Fruit fly (Drosophila melanogaster): ENCODE results near the gene Hmgcl.
A peak's percentile ranks its signal among the peaks of the same experiment; 100 is the strongest.

Hmgcl gene

dm6 chr2L:6967422-6968012 is 7.3 kb downstream of the Hmgcl start, which contains the start of gene Sumo (continued):
- TF ChIP-seq Lhr (GFP tag; optimal IDR thresholded peaks at IDR 0.05) (peak; percentile 15), dimm (GFP tag; IDR thresholded peaks at IDR 0.05) (no peak), CrebB (tag; optimal IDR thresholded peaks at IDR 0.05) (no peak), z (GFP tag; IDR thresholded peaks at IDR 0.05) (no peak), dysf (GFP tag; IDR thresholded peaks at IDR 0.05) (0 out of 3 replicates have a peak, but pooled peaks have one; percentile 7), Jarid2 (GFP tag; optimal IDR thresholded peaks at IDR 0.05) (peak; percentile 35), tll (GFP tag; optimal IDR thresholded peaks at IDR 0.05) (no peak), Hand (GFP tag; optimal IDR thresholded peaks at IDR 0.05) (no peak), CG17568 (GFP tag; optimal IDR thresholded peaks at IDR 0.05) (no peak), CG1603 (tag; optimal IDR thresholded peaks at IDR 0.05) (peak; percentile 66), gcm (GFP tag; optimal IDR thresholded peaks at IDR 0.05) (no peak), lola (GFP tag; optimal IDR thresholded peaks at IDR 0.05) (no peak), CG2875 (GFP tag; optimal IDR thresholded peaks at IDR 0.05) (no peak), insv (GFP tag; optimal IDR thresholded peaks at IDR 0.05) (no peak), CG2116 (GFP tag; optimal IDR thresholded peaks at IDR 0.05) (peak; percentile 94), CG12391 (tag; optimal IDR thresholded peaks at IDR 0.05) (peak; percentile 35), CG11456 (GFP tag; IDR thresholded peaks at IDR 0.05) (peak; percentile 74; the same call in 2 of the 3 replicates), CoRest (tag; optimal IDR thresholded peaks at IDR 0.05) (peak; percentile 35), CG1602 (GFP tag; optimal IDR thresholded peaks at IDR 0.05) (no peak), Drgx (GFP tag; IDR thresholded peaks at IDR 0.05) (no peak), lbe (GFP tag; optimal IDR thresholded peaks at IDR 0.05) (no peak), dpn (GFP tag; optimal IDR thresholded peaks at IDR 0.05) (no peak), rib (GFP tag; IDR thresholded peaks at IDR 0.05) (no peak), CG14860 (GFP tag; IDR thresholded peaks at IDR 0.05; ENCODE audit: partially characterized antibody) (peak; percentile 99), CG2889 (GFP tag; IDR thresholded peaks at IDR 0.05) (no peak), Gsc (GFP tag; IDR thresholded peaks at IDR 0.05) (no peak), CG7556 (GFP tag; optimal IDR thresholded peaks at IDR 0.05) (no peak), CG11723 (GFP tag; optimal IDR thresholded peaks at IDR 0.05) (no peak), CG34224 (GFP tag; IDR thresholded peaks at IDR 0.05; ENCODE audit: partially characterized antibody) (peak; percentile 98), CG14965 (GFP tag; optimal IDR thresholded peaks at IDR 0.05; ENCODE audit: borderline replicate concordance) (no peak), unc-4 (GFP tag; IDR thresholded peaks at IDR 0.05; ENCODE audit: partially characterized antibody) (peak; percentile 93), CG1529 (GFP tag; optimal IDR thresholded peaks at IDR 0.05) (no peak), fd96Cb (tag; optimal IDR thresholded peaks at IDR 0.05) (no peak), Sox100B (GFP tag; optimal IDR thresholded peaks at IDR 0.05) (peak; percentile 13), pb (GFP tag; optimal IDR thresholded peaks at IDR 0.05) (no peak), CG32532 (GFP tag; IDR thresholded peaks at IDR 0.05) (peak; percentile 49), CG9932 (GFP tag; IDR thresholded peaks at IDR 0.05) (peak; percentile 93), Scr (GFP tag; IDR thresholded peaks at IDR 0.05; ENCODE audit: partially characterized antibody) (peak; percentile 96), jumu (GFP tag; optimal IDR thresholded peaks at IDR 0.05) (no peak), CG12744 (GFP tag; optimal IDR thresholded peaks at IDR 0.05) (no peak), corto (GFP tag; optimal IDR thresholded peaks at IDR 0.05) (no peak), CG18262 (tag; optimal IDR thresholded peaks at IDR 0.05) (peak; percentile 50), Dip3 (GFP tag; optimal IDR thresholded peaks at IDR 0.05) (no peak), br (optimal IDR thresholded peaks at IDR 0.05) (no peak), CG8089 (GFP tag; optimal IDR thresholded peaks at IDR 0.05) (no peak), esg (GFP tag; conservative IDR thresholded peaks at IDR 0.05) (no peak), sqz (GFP tag; optimal IDR thresholded peaks at IDR 0.05) (peak; percentile 69), tna (GFP tag; IDR thresholded peaks at IDR 0.05; ENCODE audit: partially characterized antibody) (peak; percentile 98), CG10321 (GFP tag; IDR thresholded peaks at IDR 0.05) (no peak), cas (GFP tag; IDR thresholded peaks at IDR 0.05) (peak; percentile 9; the same call in 1 of the 2 replicates)
